Worm (Caenorhabditis elegans) whole organism, L4 larva: Measurements from ENCODE around the gene F31E3.6.

Experiments
- D1046.2 ChIP-seq: fragments of 200-800 bp; sonication (Bioruptor generic); IDR thresholded peaks from 2 replicates; pipeline ENCODE4 v1.3.6; 2022; ENCODE audit warnings: missing genetic modification characterization, missing compliant biosample characterization
- F10B5.3 ChIP-seq: sonication (generic microtip); optimal IDR thresholded peaks from 2 replicates; lab custom pipeline; 2016; ENCODE audit warnings: mild to moderate bottlenecking, missing genetic modification characterization, missing compliant biosample characterization
- F26F4.8 ChIP-seq: fragments of 200-800 bp; sonication (Bioruptor generic); conservative IDR thresholded peaks from 2 replicates; pipeline ENCODE4 v1.3.6; 2022; ENCODE audit warnings: missing genetic modification characterization, missing compliant biosample characterization
- F37D6.2 ChIP-seq: sonication (generic microtip); optimal IDR thresholded peaks from 2 replicates; lab custom pipeline; 2016; ENCODE audit warnings: mild to moderate bottlenecking, missing genetic modification characterization, missing compliant biosample characterization
- F44E2.7 ChIP-seq: fragments of 200-800 bp; sonication (Bioruptor generic); IDR thresholded peaks from 2 replicates; pipeline ENCODE4 v2.1.2; 2022; ENCODE audit warnings: missing genetic modification characterization, missing compliant biosample characterization
- F49E8.2 ChIP-seq: sonication (generic microtip); optimal IDR thresholded peaks from 2 replicates; lab custom pipeline; 2016; ENCODE audit warnings: missing compliant biosample characterization, mild to moderate bottlenecking, missing genetic modification characterization, borderline replicate concordance
- R02D3.7 ChIP-seq: fragments of 150-350 bp; sonication (generic microtip); optimal IDR thresholded peaks from 3 replicates; lab custom pipeline; 2014; ENCODE audit warnings: missing biosample characterization, missing genetic modification characterization
- T26A8.4 ChIP-seq: fragments of 200-800 bp; sonication (Bioruptor generic); IDR thresholded peaks from 2 replicates; pipeline ENCODE4 v1.3.6; 2022; ENCODE audit warnings: missing genetic modification characterization, missing compliant biosample characterization
- ZK546.5 ChIP-seq, 2 experiments: sonication (generic microtip); optimal IDR thresholded peaks; 2 replicates each; lab custom pipeline; 2017; ENCODE audit warnings: missing biosample characterization in 2 of 2, missing genetic modification characterization in 2 of 2
- aha-1 ChIP-seq: fragments of 150-350 bp; peaks from one replicate; lab custom pipeline; 2014; ENCODE audit warnings: missing biosample characterization, missing genetic modification characterization
- aly-2 ChIP-seq: sonication (generic microtip); optimal IDR thresholded peaks from 2 replicates; lab custom pipeline; 2018; ENCODE audit warnings: missing biosample characterization, missing genetic modification characterization
- attf-4 ChIP-seq: sonication (generic microtip); optimal IDR thresholded peaks from 3 replicates; lab custom pipeline; 2017; ENCODE audit warnings: missing biosample characterization, missing genetic modification characterization
- ceh-62 ChIP-seq: sonication (generic microtip); optimal IDR thresholded peaks from 2 replicates; lab custom pipeline; 2017; ENCODE audit warnings: missing biosample characterization, missing genetic modification characterization
- ces-1 ChIP-seq: fragments of 150-350 bp; sonication (generic microtip); optimal IDR thresholded peaks from 4 replicates; lab custom pipeline; 2014; ENCODE audit warnings: missing biosample characterization, missing genetic modification reagents, missing genetic modification characterization
- ctbp-1 ChIP-seq: fragments of 200-800 bp; sonication (Bioruptor generic); IDR thresholded peaks from 2 replicates; pipeline ENCODE4 v1.3.6; 2022; ENCODE audit warnings: missing genetic modification reagents, missing genetic modification characterization, missing compliant biosample characterization
- daf-8 ChIP-seq: fragments of 200-800 bp; sonication (Bioruptor generic); IDR thresholded peaks from 2 replicates; pipeline ENCODE4 v1.3.6; 2022; ENCODE audit warnings: missing genetic modification characterization, missing compliant biosample characterization
- dpl-1 ChIP-seq: fragments of 150-350 bp; optimal IDR thresholded peaks from 2 replicates; lab custom pipeline; 2014; ENCODE audit warnings: missing biosample characterization, missing genetic modification reagents, missing genetic modification characterization
- duxl-1 ChIP-seq: sonication (generic microtip); optimal IDR thresholded peaks from 2 replicates; lab custom pipeline; 2016; ENCODE audit warnings: mild to moderate bottlenecking, missing genetic modification characterization, moderate library complexity, missing compliant biosample characterization; ENCODE audit not compliant: poor library complexity
- dve-1 ChIP-seq: sonication (generic microtip); optimal IDR thresholded peaks from 2 replicates; lab custom pipeline; 2017; ENCODE audit warnings: antibody characterized with exemption, mild to moderate bottlenecking, missing genetic modification characterization, missing compliant biosample characterization; ENCODE audit not compliant: insufficient read depth
- fkh-10 ChIP-seq: fragments of 150-350 bp; optimal IDR thresholded peaks from 2 replicates; lab custom pipeline; 2014; ENCODE audit warnings: missing biosample characterization, missing genetic modification reagents, missing genetic modification characterization
- fos-1 ChIP-seq: fragments of 150-350 bp; optimal IDR thresholded peaks from 2 replicates; lab custom pipeline; 2014; ENCODE audit warnings: missing biosample characterization, missing genetic modification characterization
- gei-8 ChIP-seq: fragments of 200-800 bp; sonication (Bioruptor generic); optimal IDR thresholded peaks from 2 replicates; lab custom pipeline; 2018; ENCODE audit warnings: mild to moderate bottlenecking, missing genetic modification characterization, missing compliant biosample characterization
- hif-1 ChIP-seq, 2 experiments: sonication (generic microtip); optimal IDR thresholded peaks; 2 replicates each; lab custom pipeline; 2016 to 2017; ENCODE audit warnings: missing compliant biosample characterization in 2 of 2, missing genetic modification characterization in 2 of 2, missing genetic modification reagents in 2 of 2, missing genotype in 2 of 2, mild to moderate bottlenecking in 1 of 2
- hlh-11 ChIP-seq: fragments of 200-800 bp; sonication (Bioruptor generic); optimal IDR thresholded peaks from 2 replicates; lab custom pipeline; 2018; ENCODE audit warnings: mild to moderate bottlenecking, missing genetic modification characterization, missing compliant biosample characterization
- lin-1 ChIP-seq: fragments of 200-800 bp; sonication (Bioruptor generic); IDR thresholded peaks from 2 replicates; pipeline ENCODE4 v1.3.6; 2022; ENCODE audit warnings: missing genetic modification reagents, missing genetic modification characterization, missing compliant biosample characterization
- lin-13 ChIP-seq: fragments of 150-350 bp; optimal IDR thresholded peaks from 2 replicates; lab custom pipeline; 2014; ENCODE audit warnings: missing biosample characterization, missing genetic modification reagents, missing genetic modification characterization
- lin-15B ChIP-seq: fragments of 150-350 bp; sonication (generic microtip); optimal IDR thresholded peaks from 3 replicates; lab custom pipeline; 2014; ENCODE audit warnings: missing biosample characterization, missing genetic modification characterization
- lin-29 ChIP-seq: fragments of 200-800 bp; sonication (Bioruptor generic); IDR thresholded peaks from 2 replicates; pipeline ENCODE4 v1.3.6; 2022; ENCODE audit warnings: missing genetic modification reagents, missing genetic modification characterization, missing compliant biosample characterization
- lin-38 ChIP-seq: fragments of 200-800 bp; sonication (Bioruptor generic); IDR thresholded peaks from 2 replicates; pipeline ENCODE4 v1.3.6; 2022; ENCODE audit warnings: missing genetic modification reagents, missing genetic modification characterization, missing compliant biosample characterization
- lsy-2 ChIP-seq, 2 experiments: fragments of 150-350 bp in 1 of 2; sonication (generic microtip) in 1 of 2; optimal IDR thresholded peaks; 2 replicates each; lab custom pipeline; 2014 to 2017; ENCODE audit warnings: missing biosample characterization in 2 of 2, missing genetic modification characterization in 2 of 2
- madf-5 ChIP-seq, 2 experiments: fragments of 200-800 bp; sonication (Bioruptor generic); IDR thresholded peaks; 2 replicates each; pipeline ENCODE4 v1.3.6; 2022; ENCODE audit warnings: missing compliant biosample characterization in 2 of 2, missing genetic modification characterization in 2 of 2
- mdt-29 ChIP-seq: fragments of 200-800 bp; sonication (Bioruptor generic); IDR thresholded peaks from 2 replicates; pipeline ENCODE4 v1.3.6; 2022; ENCODE audit warnings: missing genetic modification reagents, missing genetic modification characterization, missing compliant biosample characterization
- mxl-3 ChIP-seq: fragments of 200-800 bp; sonication (Bioruptor generic); optimal IDR thresholded peaks from 2 replicates; lab custom pipeline; 2018; ENCODE audit warnings: mild to moderate bottlenecking, missing genetic modification characterization, missing compliant biosample characterization
- nhr-10 ChIP-seq: fragments of 150-350 bp; optimal IDR thresholded peaks from 2 replicates; lab custom pipeline; 2014; ENCODE audit warnings: missing biosample characterization, missing genetic modification characterization
- nhr-111 ChIP-seq: fragments of 200-800 bp; sonication (Bioruptor generic); optimal IDR thresholded peaks from 2 replicates; lab custom pipeline; 2018; ENCODE audit warnings: mild to moderate bottlenecking, missing genetic modification characterization, missing compliant biosample characterization
- nhr-237 ChIP-seq: sonication (generic microtip); optimal IDR thresholded peaks from 2 replicates; lab custom pipeline; 2017; ENCODE audit warnings: missing biosample characterization, missing genetic modification characterization
- nhr-28 ChIP-seq: fragments of 150-350 bp; optimal IDR thresholded peaks from 2 replicates; lab custom pipeline; 2014; ENCODE audit warnings: missing biosample characterization, missing genetic modification characterization
- nhr-42 ChIP-seq: fragments of 200-800 bp; sonication (Bioruptor generic); IDR thresholded peaks from 2 replicates; pipeline ENCODE4 v1.3.6; 2022; ENCODE audit warnings: missing genetic modification characterization, missing compliant biosample characterization
- nhr-6 ChIP-seq: fragments of 150-350 bp; optimal IDR thresholded peaks from 2 replicates; lab custom pipeline; 2014; ENCODE audit warnings: missing biosample characterization, missing genetic modification characterization
- nhr-77 ChIP-seq: fragments of 150-350 bp; optimal IDR thresholded peaks from 2 replicates; lab custom pipeline; 2014; ENCODE audit warnings: missing biosample characterization, missing genetic modification characterization
- rbr-2 ChIP-seq: sonication (generic microtip); optimal IDR thresholded peaks from 2 replicates; lab custom pipeline; 2016; ENCODE audit warnings: missing genotype, missing genetic modification characterization, missing compliant biosample characterization
- saeg-2 ChIP-seq: fragments of 200-800 bp; sonication (Bioruptor generic); IDR thresholded peaks from 2 replicates; pipeline ENCODE4 v1.3.6; 2022; ENCODE audit warnings: missing genetic modification reagents, missing genetic modification characterization, missing compliant biosample characterization
- spr-1 ChIP-seq: sonication (generic microtip); optimal IDR thresholded peaks from 2 replicates; lab custom pipeline; 2016; ENCODE audit warnings: mild to moderate bottlenecking, missing genetic modification characterization, missing compliant biosample characterization
- spr-3 ChIP-seq: fragments of 200-800 bp; sonication (Bioruptor generic); optimal IDR thresholded peaks from 2 replicates; lab custom pipeline; 2018; ENCODE audit warnings: mild to moderate bottlenecking, missing genetic modification characterization, missing compliant biosample characterization
- tra-1 ChIP-seq: fragments of 200-800 bp; sonication (Bioruptor generic); IDR thresholded peaks from 2 replicates; pipeline ENCODE4 v1.3.6; 2022; ENCODE audit warnings: missing genetic modification reagents, missing genetic modification characterization, missing compliant biosample characterization
- unc-130 ChIP-seq: sonication (generic microtip); optimal IDR thresholded peaks from 2 replicates; lab custom pipeline; 2016; ENCODE audit warnings: missing genetic modification reagents, missing genetic modification characterization, missing compliant biosample characterization
- unc-62 ChIP-seq, 3 experiments: fragments of 150-350 bp in 1 of 3; sonication (generic microtip); optimal IDR thresholded peaks in 2 of 3; peaks in 1 of 3; 1 replicate in 1 of 3; 2 replicates in 2 of 3; lab custom pipeline; 2014 to 2017; ENCODE audit warnings: missing biosample characterization in 3 of 3, missing genetic modification characterization in 3 of 3, missing genetic modification reagents in 3 of 3, missing genotype in 1 of 3
- zfp-3 ChIP-seq: fragments of 200-800 bp; sonication (Bioruptor generic); conservative IDR thresholded peaks from 2 replicates; pipeline ENCODE4 v1.3.6; 2022; ENCODE audit warnings: missing genetic modification reagents, missing genetic modification characterization, missing compliant biosample characterization
- zip-11 ChIP-seq: fragments of 200-800 bp; sonication (Bioruptor generic); IDR thresholded peaks from 2 replicates; pipeline ENCODE4 v1.3.6; 2022; ENCODE audit warnings: missing genetic modification characterization, missing compliant biosample characterization
- zip-2 ChIP-seq: fragments of 150-350 bp; optimal IDR thresholded peaks from 2 replicates; lab custom pipeline; 2014; ENCODE audit warnings: missing biosample characterization, missing genetic modification characterization
- ztf-7 ChIP-seq: fragments of 150-350 bp; optimal IDR thresholded peaks from 2 replicates; lab custom pipeline; 2014; ENCODE audit warnings: missing biosample characterization, missing genetic modification characterization

Gene F31E3.6

ce11 chrIII:7030044-7030804 is 48.3 kb downstream of the F31E3.6 start:
- TF ChIP-seq lin-1 (peak; percentile 54; the same call in 1 of the 2 replicates), mxl-3 (GFP tag; lab: Kevin White, UChicago) (no peak), spr-3 (GFP tag; lab: Kevin White, UChicago) (no peak), spr-1 (peak; percentile 23), aly-2 (no peak), T26A8.4 (GFP tag; lab: Robert Waterston, UW) (no peak; the same call in 1 of the 2 replicates), unc-130 (GFP tag; lab: Kevin White, UChicago) (no peak), R02D3.7 (tag; lab: Kevin White, UChicago) (no peak), fos-1 (tag; lab: Kevin White, UChicago) (no peak), nhr-111 (GFP tag; lab: Kevin White, UChicago) (peak; percentile 34), daf-8 (GFP tag; lab: Robert Waterston, UW) (no peak), gei-8 (GFP tag; lab: Kevin White, UChicago) (peak; percentile 1), zip-2 (no peak), D1046.2 (GFP tag; lab: Robert Waterston, UW) (no peak), ztf-7 (tag; lab: Kevin White, UChicago) (no peak), nhr-237 (tag; lab: Kevin White, UChicago) (no peak), duxl-1 (tag; lab: Kevin White, UChicago) (peak; percentile 52), F37D6.2 (tag; lab: Kevin White, UChicago) (peak; percentile 12), F44E2.7 (GFP tag; lab: Robert Waterston, UW) (no peak), madf-5 (GFP tag; IDR thresholded peaks at IDR 0.05; lab: Robert Waterston, UW) (no peak), nhr-6 (tag; lab: Kevin White, UChicago) (no peak), lin-29 (GFP tag; lab: Robert Waterston, UW) (no peak), hlh-11 (tag; lab: Kevin White, UChicago) (peak; percentile 22), ZK546.5 (tag; optimal IDR thresholded peaks at IDR 0.05; lab: Kevin White, UChicago) (no peak), lin-13 (no peak), nhr-28 (tag; lab: Kevin White, UChicago) (no peak), nhr-42 (GFP tag; lab: Robert Waterston, UW) (no peak), nhr-77 (tag; lab: Kevin White, UChicago) (no peak), dve-1 (peak; percentile 2), F26F4.8 (no peak), ceh-62 (tag; lab: Kevin White, UChicago) (no peak), lin-15B (tag; lab: Kevin White, UChicago) (no peak), nhr-10 (tag; lab: Kevin White, UChicago) (no peak), ces-1 (GFP tag; lab: Kevin White, UChicago) (no peak), unc-62 (GFP tag; optimal IDR thresholded peaks at IDR 0.05 in 1 of 2; lab: Kevin White, UChicago) (peak in 1 of 2 experiments; percentile 95), unc-62 (tag; optimal IDR thresholded peaks at IDR 0.05; lab: Kevin White, UChicago) (no peak), F49E8.2 (tag; lab: Kevin White, UChicago) (no peak), attf-4 (no peak), mdt-29 (GFP tag; lab: Robert Waterston, UW) (no peak), dpl-1 (GFP tag; lab: Kevin White, UChicago) (peak; percentile 39), saeg-2 (no peak), lsy-2 (tag; optimal IDR thresholded peaks at IDR 0.05; lab: Kevin White, UChicago) (peak in 1 of 2 experiments; percentile 66), tra-1 (peak; percentile 56), F10B5.3 (tag; lab: Kevin White, UChicago) (no peak), zip-11 (GFP tag; lab: Robert Waterston, UW) (no peak), lin-38 (peak; percentile 62), fkh-10 (GFP tag; lab: Kevin White, UChicago) (no peak), rbr-2 (tag; lab: Kevin White, UChicago) (peak; percentile 30), zfp-3 (GFP tag; lab: Robert Waterston, UW) (no peak), hif-1 (tag; optimal IDR thresholded peaks at IDR 0.05; lab: Kevin White, UChicago) (no peak), ctbp-1 (GFP tag; lab: Robert Waterston, UW) (peak; percentile 60; the same call in 1 of the 2 replicates), aha-1 (peak; percentile 48)
